Worm (Caenorhabditis elegans): ENCODE data around the gene C46F11.4.

The C46F11.4 gene

ce11 chrIII:3630337-3630736 is 33.8 kb downstream of the C46F11.4 start, which contains the start of gene mrps-31:
TSS of gene mrps-31 (minus strand) at chrIII:3630372.
- no peak for TF ChIP-seq unc-62 (GFP tag; optimal IDR thresholded peaks at IDR 0.05)

DNA sequence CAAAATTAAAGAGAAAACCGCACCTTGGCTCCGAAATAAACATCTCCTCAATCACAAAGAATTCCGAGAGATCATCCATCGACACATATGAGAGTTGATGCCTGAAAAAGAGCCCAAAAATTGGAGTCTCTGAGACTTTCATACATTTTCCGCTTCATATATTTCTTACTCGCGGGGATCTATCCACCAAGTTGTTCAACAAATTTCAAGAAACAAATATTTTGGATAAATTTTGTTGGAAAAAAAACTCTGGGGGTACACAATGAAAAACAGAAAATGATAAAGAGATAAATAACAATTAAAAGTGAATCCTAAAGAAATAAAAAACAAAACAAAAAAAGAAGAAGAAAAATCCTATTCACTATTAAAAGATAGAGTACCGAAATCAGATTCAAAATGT is 37.1 kb downstream of the C46F11.4 start, which contains the start of gene sel-8:
Gene sel-8 (minus strand): TSS at position 101 of the 400 bp plus-strand sequence.
- TF ChIP-seq unc-62 (GFP tag; optimal IDR thresholded peaks at IDR 0.05), result no peak

ce11 chrIII:3623772-3624171 is 40.3 kb downstream of the C46F11.4 start:
- TF ChIP-seq unc-62 (GFP tag; optimal IDR thresholded peaks at IDR 0.05), result no peak

ce11 chrIII:3621211-3621897 is 42.8 kb downstream of the C46F11.4 start:
- no peak for TF ChIP-seq unc-62 (GFP tag; optimal IDR thresholded peaks at IDR 0.05)

DNA sequence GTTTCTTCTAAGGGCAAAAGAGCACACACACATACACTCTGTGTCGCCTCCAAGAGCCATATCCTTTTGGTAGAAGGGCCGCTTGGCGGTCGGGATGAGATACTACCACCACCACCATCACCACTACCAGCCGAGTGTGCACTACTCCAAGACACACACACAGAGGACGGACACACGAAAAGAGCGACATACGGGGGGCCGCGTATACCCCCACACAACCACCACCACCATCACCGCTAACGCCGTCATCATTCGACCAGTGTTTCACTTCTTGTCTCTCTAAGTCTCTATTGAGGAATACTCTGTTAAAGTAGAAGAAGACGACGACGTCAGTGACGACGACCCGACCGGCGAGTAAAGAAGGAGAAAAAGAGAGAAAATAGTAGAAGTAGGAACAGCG is 43.5 kb downstream of the C46F11.4 start:
- no peak for TF ChIP-seq unc-62 (GFP tag; optimal IDR thresholded peaks at IDR 0.05)

DNA sequence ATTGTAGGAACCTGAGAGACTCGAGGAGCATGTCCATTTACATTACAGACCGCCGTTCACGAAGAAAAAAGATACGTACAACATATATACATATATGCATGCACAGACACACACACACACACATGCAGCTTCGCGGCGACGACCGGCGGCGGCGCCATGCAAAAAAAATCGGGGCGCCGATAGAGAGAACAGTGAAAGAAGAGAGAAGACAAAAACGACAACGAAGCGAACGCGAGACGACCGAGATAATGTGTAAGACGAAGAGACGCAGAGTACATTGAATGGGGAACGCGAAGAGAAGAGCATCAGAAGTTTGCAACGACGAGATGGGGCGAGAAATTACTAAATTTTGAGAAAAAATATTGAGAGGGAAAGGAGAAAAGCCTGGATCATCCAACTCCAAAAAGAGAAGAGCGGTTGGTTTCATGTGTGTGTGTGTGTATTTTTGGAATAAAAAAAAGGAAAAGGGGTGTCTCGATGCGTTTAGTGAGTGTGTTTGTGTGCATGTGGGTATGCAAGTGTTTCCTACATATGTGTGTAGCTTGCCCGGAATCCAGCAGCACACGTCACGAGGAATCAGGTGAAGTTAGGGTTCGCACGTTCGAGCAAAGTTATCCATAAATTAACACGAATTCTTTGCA is 44.4 kb downstream of the C46F11.4 start:
- TF ChIP-seq unc-62 (GFP tag; optimal IDR thresholded peaks at IDR 0.05), result no peak

DNA sequence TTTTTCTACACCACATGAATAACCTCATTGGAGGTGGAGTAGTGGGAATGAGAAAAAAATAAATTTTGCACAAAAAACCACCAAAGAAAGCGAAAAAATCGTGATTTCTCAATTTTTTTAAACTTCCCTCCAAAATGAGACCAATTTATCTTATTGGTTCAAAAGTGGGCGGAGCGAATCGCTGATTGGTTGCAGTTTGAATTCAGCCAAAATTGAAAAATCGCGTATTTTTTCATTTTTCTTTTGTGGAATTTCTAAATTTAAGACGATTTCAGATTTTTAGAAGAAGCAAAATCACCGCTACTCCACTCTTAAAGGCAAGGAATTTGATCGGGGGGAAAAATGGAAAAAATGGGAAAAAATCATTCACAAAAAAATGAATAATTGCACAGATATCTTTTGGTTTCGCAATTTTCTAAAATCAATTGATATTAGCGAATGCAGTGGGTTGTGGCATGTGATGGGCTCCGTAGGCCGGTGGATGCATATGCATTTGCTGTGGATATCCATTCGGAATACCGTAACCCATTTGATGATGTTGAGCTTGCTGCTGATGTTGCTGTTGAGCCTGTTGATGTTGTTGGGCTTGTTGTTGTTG is 51.1 kb downstream of the C46F11.4 start:
- no peak for TF ChIP-seq unc-62 (GFP tag; optimal IDR thresholded peaks at IDR 0.05)

DNA sequence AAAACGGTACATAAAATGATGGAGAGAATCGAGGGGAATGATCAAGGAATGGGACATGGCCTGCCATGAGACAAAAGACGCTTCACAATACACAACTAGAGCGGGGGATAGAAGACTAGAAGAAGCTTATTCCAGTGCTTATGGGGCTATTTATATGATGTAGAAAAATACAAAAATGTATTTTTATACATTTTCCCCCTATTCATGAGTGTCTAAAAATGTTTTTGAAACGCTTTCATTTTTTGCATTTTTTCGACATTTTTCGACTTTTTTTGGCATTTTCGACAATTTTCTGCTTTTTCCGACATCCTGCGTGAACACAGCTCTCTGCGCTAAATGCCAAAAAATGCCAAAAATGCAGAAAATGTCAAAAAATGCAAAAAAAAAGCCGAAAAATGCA is 51.7 kb downstream of the C46F11.4 start:
- TF ChIP-seq unc-62 (GFP tag; optimal IDR thresholded peaks at IDR 0.05), result no peak

Measured in whole organism, dauer.